Fruit fly (Drosophila melanogaster) whole organism, embryonic: ENCODE results near the gene Yp1.
A peak's percentile ranks its signal among the peaks of the same experiment; 100 is the strongest.

ENCODE experiments used
- Asciz ChIP-seq: fragments of 200-800 bp; sonication (Bioruptor generic); optimal IDR thresholded peaks from 2 replicates; lab custom pipeline; 2017; ENCODE audit warnings: missing biosample characterization, mild to moderate bottlenecking, missing genetic modification characterization, missing genetic modification reagents
- CG10366 ChIP-seq: fragments of 200-800 bp; sonication (Bioruptor generic); IDR thresholded peaks from 2 replicates; pipeline ENCODE4 v1.3.6; 2022; ENCODE audit warnings: missing biosample characterization, missing genetic modification characterization
- CG12659 ChIP-seq: fragments of 200-800 bp; sonication (Bioruptor generic); optimal IDR thresholded peaks from 3 replicates; lab custom pipeline; 2017; ENCODE audit warnings: mild to moderate bottlenecking, missing biosample characterization, missing genetic modification reagents, missing genetic modification characterization
- CG13424 ChIP-seq: fragments of 200-800 bp; sonication (Bioruptor generic); optimal IDR thresholded peaks from 2 replicates; lab custom pipeline; 2019; ENCODE audit warnings: missing biosample characterization, mild to moderate bottlenecking, missing genetic modification characterization, moderate library complexity
- CG14710 ChIP-seq: fragments of 200-800 bp; sonication (Bioruptor generic); optimal IDR thresholded peaks from 3 replicates; lab custom pipeline; 2019; ENCODE audit warnings: missing biosample characterization, mild to moderate bottlenecking, missing genetic modification characterization, moderate library complexity
- CG15601 ChIP-seq: fragments of 200-800 bp; sonication (Bioruptor generic); optimal IDR thresholded peaks from 3 replicates; lab custom pipeline; 2019; ENCODE audit warnings: missing biosample characterization, mild to moderate bottlenecking, missing genetic modification characterization, moderate library complexity
- CG17802 ChIP-seq: fragments of 200-800 bp; sonication (Bioruptor generic); optimal IDR thresholded peaks from 2 replicates; lab custom pipeline; 2018; ENCODE audit warnings: missing biosample characterization, mild to moderate bottlenecking, missing genetic modification characterization, moderate library complexity
- CG18764 ChIP-seq: fragments of 200-800 bp; sonication (Bioruptor generic); optimal IDR thresholded peaks from 3 replicates; lab custom pipeline; 2016; ENCODE audit warnings: missing biosample characterization, missing genetic modification characterization
- CG2202 ChIP-seq: fragments of 200-800 bp; sonication (Bioruptor generic); optimal IDR thresholded peaks from 2 replicates; lab custom pipeline; 2018; ENCODE audit warnings: missing biosample characterization, mild to moderate bottlenecking, missing genetic modification characterization
- CG31365 ChIP-seq: fragments of 200-800 bp; sonication (Bioruptor generic); optimal IDR thresholded peaks from 2 replicates; lab custom pipeline; 2018; ENCODE audit warnings: missing biosample characterization, mild to moderate bottlenecking, missing genetic modification characterization
- CG3281 ChIP-seq: fragments of 200-800 bp; sonication (Bioruptor generic); optimal IDR thresholded peaks from 3 replicates; lab custom pipeline; 2017; ENCODE audit warnings: missing biosample characterization, mild to moderate bottlenecking, missing genetic modification characterization
- CG33213 ChIP-seq: fragments of 200-800 bp; sonication (Bioruptor generic); optimal IDR thresholded peaks from 3 replicates; lab custom pipeline; 2016; ENCODE audit warnings: missing biosample characterization, missing genetic modification characterization
- CG33557 ChIP-seq: fragments of 200-800 bp; sonication (Bioruptor generic); optimal IDR thresholded peaks from 2 replicates; lab custom pipeline; 2019; ENCODE audit warnings: missing biosample characterization, mild to moderate bottlenecking, missing genetic modification characterization, moderate library complexity
- CG3847 ChIP-seq: fragments of 200-800 bp; sonication (Bioruptor generic); IDR thresholded peaks from 2 replicates; pipeline ENCODE4 v1.3.6; 2022; ENCODE audit warnings: missing biosample characterization, missing genetic modification characterization
- CG42726 ChIP-seq: fragments of 200-800 bp; sonication (Bioruptor generic); IDR thresholded peaks from 2 replicates; pipeline ENCODE4 v1.3.6; 2022; ENCODE audit warnings: missing biosample characterization, missing genetic modification characterization; ENCODE audit not compliant: partially characterized antibody
- CG43689 ChIP-seq: fragments of 200-800 bp; sonication (Bioruptor generic); IDR thresholded peaks from 2 replicates; pipeline ENCODE4 v1.3.6; 2022; ENCODE audit warnings: missing biosample characterization, missing genetic modification characterization
- CG7987 ChIP-seq: fragments of 200-800 bp; sonication (Bioruptor generic); optimal IDR thresholded peaks from 2 replicates; lab custom pipeline; 2018; ENCODE audit warnings: missing biosample characterization, mild to moderate bottlenecking, missing genetic modification characterization, moderate library complexity
- CG8281 ChIP-seq: fragments of 200-800 bp; sonication (Bioruptor generic); optimal IDR thresholded peaks from 2 replicates; lab custom pipeline; 2018; ENCODE audit warnings: missing biosample characterization, mild to moderate bottlenecking, missing genetic modification characterization, moderate library complexity
- CG9609 ChIP-seq: fragments of 200-800 bp; sonication (Bioruptor generic); optimal IDR thresholded peaks from 3 replicates; lab custom pipeline; 2016; ENCODE audit warnings: missing biosample characterization, missing genetic modification characterization
- CG9932 ChIP-seq: fragments of 200-800 bp; sonication (Bioruptor generic); IDR thresholded peaks from 2 replicates; pipeline ENCODE4 v1.3.6; 2022; ENCODE audit warnings: missing biosample characterization, missing genetic modification characterization
- Camta ChIP-seq: fragments of 200-800 bp; sonication (Bioruptor generic); optimal IDR thresholded peaks from 2 replicates; lab custom pipeline; 2016; ENCODE audit warnings: missing biosample characterization, missing genetic modification characterization
- Drgx ChIP-seq: fragments of 200-800 bp; sonication (Bioruptor generic); IDR thresholded peaks from 2 replicates; pipeline ENCODE4 v1.3.6; 2022; ENCODE audit warnings: missing biosample characterization, missing genetic modification characterization
- HHEX ChIP-seq: fragments of 200-800 bp; sonication (Bioruptor generic); optimal IDR thresholded peaks from 3 replicates; lab custom pipeline; 2017; ENCODE audit warnings: missing biosample characterization, mild to moderate bottlenecking, missing genetic modification characterization, missing genetic modification reagents
- Hr51 ChIP-seq, 2 experiments: fragments of 200-800 bp; sonication (Bioruptor generic); optimal IDR thresholded peaks; 2 replicates in 1 of 2; 3 replicates in 1 of 2; lab custom pipeline; 2016 to 2018; ENCODE audit warnings: missing biosample characterization in 2 of 2, missing genetic modification characterization in 2 of 2, mild to moderate bottlenecking in 1 of 2, moderate library complexity in 1 of 2
- NfI ChIP-seq: fragments of 200-800 bp; sonication (Bioruptor generic); optimal IDR thresholded peaks from 3 replicates; lab custom pipeline; 2018; ENCODE audit warnings: missing biosample characterization, mild to moderate bottlenecking, missing genetic modification characterization, moderate library complexity
- Sin3A ChIP-seq: fragments of >200 bp; optimal IDR thresholded peaks from 2 replicates; lab custom pipeline; 2018
- Usf ChIP-seq: fragments of 200-800 bp; sonication (Bioruptor generic); optimal IDR thresholded peaks from 2 replicates; lab custom pipeline; 2017; ENCODE audit warnings: missing genotype, missing biosample characterization, missing genetic modification characterization
- abd-A ChIP-seq: fragments of 200-800 bp; sonication (Bioruptor generic); optimal IDR thresholded peaks from 3 replicates; lab custom pipeline; 2019; ENCODE audit warnings: missing biosample characterization, mild to moderate bottlenecking, missing genetic modification characterization, moderate library complexity
- ash1 ChIP-seq: fragments of 200-800 bp; sonication (Bioruptor generic); optimal IDR thresholded peaks from 2 replicates; lab custom pipeline; 2018; ENCODE audit warnings: missing biosample characterization, mild to moderate bottlenecking, missing genetic modification characterization
- bcd ChIP-seq: fragments of 200-800 bp; sonication (Bioruptor generic); optimal IDR thresholded peaks from 2 replicates; lab custom pipeline; 2017; ENCODE audit warnings: missing biosample characterization, mild to moderate bottlenecking, missing genetic modification characterization
- chif ChIP-seq, 2 experiments: fragments of 200-800 bp; sonication (Bioruptor generic); optimal IDR thresholded peaks; 3 replicates each; lab custom pipeline; 2016; ENCODE audit warnings: missing biosample characterization in 2 of 2, missing genetic modification characterization in 2 of 2
- exex ChIP-seq: fragments of 200-800 bp; sonication (Bioruptor generic); optimal IDR thresholded peaks from 4 replicates; lab custom pipeline; 2018; ENCODE audit warnings: missing biosample characterization, mild to moderate bottlenecking, missing genetic modification characterization, moderate library complexity
- fd3F ChIP-seq: fragments of 200-800 bp; sonication (Bioruptor generic); optimal IDR thresholded peaks from 2 replicates; lab custom pipeline; 2018; ENCODE audit warnings: missing biosample characterization, mild to moderate bottlenecking, missing genetic modification characterization, moderate library complexity
- fu2 ChIP-seq: fragments of 200-800 bp; sonication (Bioruptor generic); optimal IDR thresholded peaks from 2 replicates; lab custom pipeline; 2016; ENCODE audit warnings: missing biosample characterization, missing genetic modification characterization
- gfzf ChIP-seq: fragments of 200-800 bp; sonication (Bioruptor generic); optimal IDR thresholded peaks from 2 replicates; lab custom pipeline; 2016; ENCODE audit warnings: missing biosample characterization, mild to moderate bottlenecking, missing genetic modification characterization, moderate library complexity
- grn ChIP-seq: fragments of 200-800 bp; sonication (Bioruptor generic); optimal IDR thresholded peaks from 3 replicates; lab custom pipeline; 2017; ENCODE audit warnings: missing biosample characterization, missing genetic modification characterization
- hkb ChIP-seq, 2 experiments: fragments of 200-800 bp in 1 of 2; fragments of >200 bp in 1 of 2; sonication (Bioruptor generic) in 1 of 2; IDR thresholded peaks in 1 of 2; optimal IDR thresholded peaks in 1 of 2; 2 replicates each; pipeline versions ENCODE4 v1.3.6 to Lab custom; 2017 to 2022; ENCODE audit warnings: missing biosample characterization in 1 of 2, missing genetic modification characterization in 1 of 2
- jigr1 ChIP-seq: fragments of 200-800 bp; sonication (Bioruptor generic); IDR thresholded peaks from 3 replicates; pipeline ENCODE4 v1.3.6; 2022; ENCODE audit warnings: missing biosample characterization, missing genetic modification characterization
- jing ChIP-seq: fragments of 200-800 bp; sonication (Bioruptor generic); optimal IDR thresholded peaks from 2 replicates; lab custom pipeline; 2018; ENCODE audit warnings: missing biosample characterization, mild to moderate bottlenecking, missing genetic modification characterization
- phol ChIP-seq: fragments of 200-800 bp; sonication (Bioruptor generic); optimal IDR thresholded peaks from 3 replicates; lab custom pipeline; 2018; ENCODE audit warnings: missing biosample characterization, mild to moderate bottlenecking, missing genetic modification characterization, moderate library complexity
- pnt ChIP-seq: fragments of 200-800 bp; sonication (Bioruptor generic); optimal IDR thresholded peaks from 3 replicates; lab custom pipeline; 2016; ENCODE audit warnings: missing biosample characterization, missing genetic modification characterization
- prd ChIP-seq, 3 experiments: fragments of >200 bp in 2 of 3; fragments of 200-800 bp in 1 of 3; sonication (Bioruptor generic) in 1 of 3; optimal IDR thresholded peaks in 2 of 3; IDR thresholded peaks in 1 of 3; 2 replicates in 2 of 3; 3 replicates in 1 of 3; pipeline versions ENCODE4 v1.3.6 to Lab custom; 2017 to 2022; ENCODE audit warnings: missing biosample characterization in 1 of 3, missing genetic modification characterization in 1 of 3
- schlank ChIP-seq: fragments of 200-800 bp; sonication (Bioruptor generic); optimal IDR thresholded peaks from 2 replicates; lab custom pipeline; 2018; ENCODE audit warnings: missing biosample characterization, mild to moderate bottlenecking, missing genetic modification characterization
- sim ChIP-seq: fragments of 200-800 bp; sonication (Bioruptor generic); IDR thresholded peaks from 2 replicates; pipeline ENCODE4 v1.3.6; 2022; ENCODE audit warnings: missing biosample characterization, missing genetic modification characterization
- slbo ChIP-seq: fragments of 200-800 bp; sonication (Bioruptor generic); IDR thresholded peaks from 2 replicates; pipeline ENCODE4 v1.3.6; 2022; ENCODE audit warnings: missing biosample characterization, missing genetic modification characterization
- sqz ChIP-seq: fragments of 200-800 bp; sonication (Bioruptor generic); optimal IDR thresholded peaks from 3 replicates; lab custom pipeline; 2018; ENCODE audit warnings: missing biosample characterization, mild to moderate bottlenecking, missing genetic modification characterization
- unc-4 ChIP-seq: fragments of 200-800 bp; sonication (Bioruptor generic); IDR thresholded peaks from 2 replicates; pipeline ENCODE4 v1.3.6; 2022; ENCODE audit warnings: missing biosample characterization, missing genetic modification characterization; ENCODE audit not compliant: partially characterized antibody
- yki ChIP-seq: fragments of >200 bp; optimal IDR thresholded peaks from 3 replicates; lab custom pipeline; 2018
- zen ChIP-seq: fragments of 200-800 bp; sonication (Bioruptor generic); optimal IDR thresholded peaks from 3 replicates; lab custom pipeline; 2018; ENCODE audit warnings: missing biosample characterization, mild to moderate bottlenecking, missing genetic modification characterization, moderate library complexity

Gene Yp1

DNA sequence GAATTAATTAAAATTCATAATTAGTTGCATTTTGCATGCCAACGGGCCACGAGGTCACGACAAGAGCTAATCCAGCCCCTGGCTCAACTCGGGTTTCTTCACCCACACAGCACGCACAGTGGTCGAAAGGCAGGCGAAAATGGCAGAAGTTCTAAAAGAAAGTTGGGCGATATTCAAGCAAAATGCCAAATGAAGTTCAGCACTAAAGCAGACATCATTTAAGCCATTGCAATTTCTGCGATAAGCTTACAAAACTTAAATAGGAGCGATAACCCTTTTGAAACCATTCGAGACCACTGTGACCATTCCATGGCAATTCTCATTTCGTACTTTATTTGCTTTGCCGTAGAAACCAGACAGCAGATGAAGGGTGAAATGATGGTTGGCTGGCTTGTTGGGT, 13.9 kb downstream of the Yp1 start (continued):
- TF ChIP-seq HHEX (GFP tag; lab: Kevin White, UChicago), result no peak
- TF ChIP-seq sim, result no peak
- TF ChIP-seq CG9609 (GFP tag; lab: Kevin White, UChicago), result peak; percentile 45
- TF ChIP-seq CG12659 (GFP tag; lab: Kevin White, UChicago), result no peak
- peak; percentile 19; the same call in 1 of the 2 replicates for TF ChIP-seq CG10366 (GFP tag; lab: Robert Waterston, UW)
- peak; percentile 37 to 42 for TF ChIP-seq chif (GFP tag; optimal IDR thresholded peaks at IDR 0.05; lab: Kevin White, UChicago)
- TF ChIP-seq pnt (GFP tag; lab: Kevin White, UChicago), result peak; percentile 18
- TF ChIP-seq Asciz, result peak; percentile 14
- peak; percentile 6 for TF ChIP-seq abd-A (tag; lab: Kevin White, UChicago)
- TF ChIP-seq hkb (optimal IDR thresholded peaks at IDR 0.05; lab: Kevin White, UChicago), result no peak
- peak; percentile 51 for TF ChIP-seq hkb (GFP tag; IDR thresholded peaks at IDR 0.05; lab: Robert Waterston, UW)
- no peak for TF ChIP-seq yki (lab: Kevin White, UChicago)
- peak; percentile 19 for TF ChIP-seq jing (GFP tag; lab: Kevin White, UChicago)
- peak; percentile 18 for TF ChIP-seq CG14710 (tag; lab: Kevin White, UChicago)
- TF ChIP-seq CG42726, result no peak
- TF ChIP-seq Drgx (GFP tag; lab: Robert Waterston, UW), result peak; percentile 57
- TF ChIP-seq unc-4 (GFP tag; lab: Robert Waterston, UW), result no peak
- TF ChIP-seq CG33213 (GFP tag; lab: Kevin White, UChicago), result no peak
- no peak for TF ChIP-seq CG8281 (tag; lab: Kevin White, UChicago)
- no peak for TF ChIP-seq CG3847 (GFP tag; lab: Robert Waterston, UW)
- no peak for TF ChIP-seq jigr1 (GFP tag; lab: Robert Waterston, UW)
- TF ChIP-seq zen (tag; lab: Kevin White, UChicago), result no peak
- TF ChIP-seq CG15601 (tag; lab: Kevin White, UChicago), result no peak
- TF ChIP-seq CG18764 (GFP tag; lab: Kevin White, UChicago), result peak; percentile 11
- no peak for TF ChIP-seq exex (tag; lab: Kevin White, UChicago)
- TF ChIP-seq Sin3A, result no peak
- no peak for TF ChIP-seq gfzf (GFP tag; lab: Kevin White, UChicago)
- no peak for TF ChIP-seq CG33557
- TF ChIP-seq schlank (tag; lab: Kevin White, UChicago), result no peak
- TF ChIP-seq CG2202 (tag; lab: Kevin White, UChicago), result no peak
- TF ChIP-seq Camta (GFP tag; lab: Kevin White, UChicago), result peak; percentile 13
- TF ChIP-seq slbo (GFP tag; lab: Robert Waterston, UW), result peak; percentile 59; the same call in 1 of the 2 replicates
- no peak for TF ChIP-seq CG43689
- no peak for TF ChIP-seq sqz (GFP tag; lab: Kevin White, UChicago)
- TF ChIP-seq Usf (GFP tag; lab: Kevin White, UChicago), result no peak
- TF ChIP-seq CG9932 (GFP tag; lab: Robert Waterston, UW), result 0 out of 2 replicates have a peak, but pooled peaks have one; percentile 38
- peak; percentile 1 for TF ChIP-seq CG17802
- no peak for TF ChIP-seq fu2
- TF ChIP-seq bcd (GFP tag; lab: Kevin White, UChicago), result peak; percentile 36
- TF ChIP-seq prd (optimal IDR thresholded peaks at IDR 0.05; lab: Kevin White, UChicago), result no peak
- TF ChIP-seq prd (GFP tag; IDR thresholded peaks at IDR 0.05; lab: Robert Waterston, UW), result peak; percentile 79; the same call in 2 of the 3 replicates
- TF ChIP-seq NfI (GFP tag; lab: Kevin White, UChicago), result no peak
- TF ChIP-seq CG7987 (GFP tag; lab: Kevin White, UChicago), result no peak
- TF ChIP-seq fd3F, result no peak
- TF ChIP-seq CG13424, result peak; percentile 18
- TF ChIP-seq grn (GFP tag; lab: Kevin White, UChicago), result no peak
- no peak for TF ChIP-seq ash1 (GFP tag; lab: Kevin White, UChicago)
- peak; percentile 38 for TF ChIP-seq phol (tag; lab: Kevin White, UChicago)
- no peak for TF ChIP-seq CG3281 (GFP tag; lab: Kevin White, UChicago)
- TF ChIP-seq Hr51 (GFP tag; optimal IDR thresholded peaks at IDR 0.05; lab: Kevin White, UChicago), result peak in 1 of 2 experiments; percentile 59
- no peak for TF ChIP-seq CG31365 (tag; lab: Kevin White, UChicago)
